Fruit fly (Drosophila melanogaster): Measurements from ENCODE around the gene Sap-r.

- TF ChIP-seq cic (GFP tag; optimal IDR thresholded peaks at IDR 0.05), result no peak
- no peak for TF ChIP-seq Clk (GFP tag; optimal IDR thresholded peaks at IDR 0.05)
- TF ChIP-seq pad (GFP tag; optimal IDR thresholded peaks at IDR 0.05), result no peak
These were observed 47.5 kb upstream of the Sap-r start, which contains the start of gene CG15549 for dm6 chr3R:30936407-30936806.
